In genomic region chrX:7734131-7734930, dm6 we compare ENCODE assay signal across 1 fruit fly cellular context.
TF ChIP-seq lines count a peak whose summit lies in the region.

Gene Pdp, minus strand, starts transcription at chrX:7734651.
Gene Rab39, plus strand, starts transcription at chrX:7734923.

TF ChIP-seq in whole organism, embryonic, 481 proteins besides CTCF, POLR2A, EP300 and RAD21 (continued from another document):
- TF ChIP-seq Mes4 (GFP tag; optimal IDR thresholded peaks at IDR 0.05; lab: Kevin White, UChicago) = peak; percentile 15
- TF ChIP-seq gcm2 (GFP tag; optimal IDR thresholded peaks at IDR 0.05; lab: Kevin White, UChicago) = peak; percentile 54
- TF ChIP-seq Blimp-1 (GFP tag; optimal IDR thresholded peaks at IDR 0.05; lab: Kevin White, UChicago) = peak; percentile 62
- TF ChIP-seq NC2α (GFP tag; optimal IDR thresholded peaks at IDR 0.05; lab: Kevin White, UChicago) = peak; percentile 6
- TF ChIP-seq Deaf1 (tag; optimal IDR thresholded peaks at IDR 0.05; lab: Kevin White, UChicago) = peak; percentile 28
- peak; percentile 52 for TF ChIP-seq CG12219 (GFP tag; optimal IDR thresholded peaks at IDR 0.05; lab: Kevin White, UChicago)
- peak; percentile 46; the same call in 1 of the 2 replicates for TF ChIP-seq peb (GFP tag; IDR thresholded peaks at IDR 0.05; lab: Robert Waterston, UW)
- TF ChIP-seq mld (GFP tag; IDR thresholded peaks at IDR 0.05; lab: Robert Waterston, UW; ENCODE audit: partially characterized antibody) = peak; percentile 80
- TF ChIP-seq CG10431 (GFP tag; optimal IDR thresholded peaks at IDR 0.05; lab: Kevin White, UChicago) = peak; percentile 18
- TF ChIP-seq Nf-YA (GFP tag; IDR thresholded peaks at IDR 0.05; lab: Robert Waterston, UW) = 0 out of 2 replicates have a peak, but pooled peaks have one; percentile 41
- peak; percentile 89 for TF ChIP-seq hbn (GFP tag; IDR thresholded peaks at IDR 0.05; lab: Robert Waterston, UW; ENCODE audit: partially characterized antibody)
- TF ChIP-seq CG13624 (GFP tag; optimal IDR thresholded peaks at IDR 0.05; lab: Kevin White, UChicago) = peak; percentile 41
- TF ChIP-seq CG13775 (GFP tag; optimal IDR thresholded peaks at IDR 0.05; lab: Kevin White, UChicago) = peak; percentile 86
- peak; percentile 73 for TF ChIP-seq MESR4 (GFP tag; optimal IDR thresholded peaks at IDR 0.05; lab: Kevin White, UChicago)
- peak; percentile 64 for TF ChIP-seq CG10267 (tag; optimal IDR thresholded peaks at IDR 0.05; lab: Kevin White, UChicago)
- 0 out of 2 replicates have a peak, but pooled peaks have one; percentile 50 for TF ChIP-seq stc (GFP tag; IDR thresholded peaks at IDR 0.05; lab: Robert Waterston, UW)
- peak; percentile 81 for TF ChIP-seq CG18599 (GFP tag; optimal IDR thresholded peaks at IDR 0.05; lab: Kevin White, UChicago)
- TF ChIP-seq HLH3B (GFP tag; IDR thresholded peaks at IDR 0.05; lab: Robert Waterston, UW) = no peak
- TF ChIP-seq CG10959 (GFP tag; IDR thresholded peaks at IDR 0.05; lab: Robert Waterston, UW) = peak; percentile 51
- TF ChIP-seq CG8290 (GFP tag; optimal IDR thresholded peaks at IDR 0.05; lab: Kevin White, UChicago) = peak; percentile 69
- peak; percentile 31 to 39 for TF ChIP-seq CG8290 (tag; optimal IDR thresholded peaks at IDR 0.05; lab: Kevin White, UChicago)
- TF ChIP-seq Tbp (GFP tag; optimal IDR thresholded peaks at IDR 0.05; lab: Kevin White, UChicago) = no peak
- peak; percentile 83 for TF ChIP-seq Xrp1 (GFP tag; IDR thresholded peaks at IDR 0.05; lab: Robert Waterston, UW)
- TF ChIP-seq CG8281 (tag; optimal IDR thresholded peaks at IDR 0.05; lab: Kevin White, UChicago) = peak; percentile 36
- TF ChIP-seq phol (tag; optimal IDR thresholded peaks at IDR 0.05; lab: Kevin White, UChicago) = peak; percentile 78
- TF ChIP-seq CG10209 (GFP tag; optimal IDR thresholded peaks at IDR 0.05; lab: Kevin White, UChicago) = peak; percentile 73
- peak; percentile 77 for TF ChIP-seq CG32772 (GFP tag; IDR thresholded peaks at IDR 0.05; lab: Robert Waterston, UW)
- TF ChIP-seq gce (GFP tag; IDR thresholded peaks at IDR 0.05; lab: Robert Waterston, UW) = 0 out of 3 replicates have a peak, but pooled peaks have one; percentile 55
- peak; percentile 91 for TF ChIP-seq sens (GFP tag; lab: Kevin White, UChicago)
- TF ChIP-seq Doc2 (GFP tag; IDR thresholded peaks at IDR 0.05; lab: Robert Waterston, UW) = peak; percentile 58
- peak; percentile 79 for TF ChIP-seq Drgx (GFP tag; IDR thresholded peaks at IDR 0.05; lab: Robert Waterston, UW)
- peak; percentile 87 for TF ChIP-seq CG14014 (GFP tag; IDR thresholded peaks at IDR 0.05; lab: Robert Waterston, UW)
- no peak for TF ChIP-seq CG4707 (GFP tag; optimal IDR thresholded peaks at IDR 0.05; lab: Kevin White, UChicago)
- peak; percentile 16 for TF ChIP-seq kah (GFP tag; optimal IDR thresholded peaks at IDR 0.05; lab: Kevin White, UChicago)
- peak; percentile 34 for TF ChIP-seq tup (GFP tag; optimal IDR thresholded peaks at IDR 0.05; lab: Kevin White, UChicago)
- TF ChIP-seq tin (GFP tag; optimal IDR thresholded peaks at IDR 0.05; lab: Kevin White, UChicago) = peak; percentile 77
- peak; percentile 83 for TF ChIP-seq zfh1 (GFP tag; IDR thresholded peaks at IDR 0.05; lab: Robert Waterston, UW)
- TF ChIP-seq CG12942 (GFP tag; optimal IDR thresholded peaks at IDR 0.05; lab: Kevin White, UChicago) = peak; percentile 66
- TF ChIP-seq Trl (optimal IDR thresholded peaks at IDR 0.05; lab: Kevin White, UChicago) = no peak
- peak; percentile 44 for TF ChIP-seq Trl (GFP tag; optimal IDR thresholded peaks at IDR 0.05; lab: Kevin White, UChicago)
- TF ChIP-seq Myb (GFP tag; optimal IDR thresholded peaks at IDR 0.05; lab: Kevin White, UChicago) = peak; percentile 43
- TF ChIP-seq GATAe (GFP tag; conservative IDR thresholded peaks at IDR 0.05; lab: Robert Waterston, UW) = no peak; the same call in 1 of the 2 replicates
- TF ChIP-seq nmo (GFP tag; optimal IDR thresholded peaks at IDR 0.05; lab: Kevin White, UChicago) = peak; percentile 84
- peak; percentile 76 for TF ChIP-seq ci (GFP tag; IDR thresholded peaks at IDR 0.05; lab: Robert Waterston, UW)
- TF ChIP-seq zf30C (GFP tag; optimal IDR thresholded peaks at IDR 0.05; lab: Kevin White, UChicago) = no peak
- no peak for TF ChIP-seq fd64A (GFP tag; optimal IDR thresholded peaks at IDR 0.05; lab: Kevin White, UChicago)
- TF ChIP-seq CG14860 (GFP tag; IDR thresholded peaks at IDR 0.05; lab: Robert Waterston, UW; ENCODE audit: partially characterized antibody) = peak; percentile 91
- peak; percentile 66 for TF ChIP-seq CG3281 (GFP tag; optimal IDR thresholded peaks at IDR 0.05; lab: Kevin White, UChicago)
- TF ChIP-seq Xbp1 (GFP tag; optimal IDR thresholded peaks at IDR 0.05; lab: Kevin White, UChicago) = peak; percentile 84
- peak; percentile 78 for TF ChIP-seq ems (GFP tag; optimal IDR thresholded peaks at IDR 0.05; lab: Kevin White, UChicago)
- peak; percentile 79 for TF ChIP-seq CG12391 (tag; optimal IDR thresholded peaks at IDR 0.05; lab: Kevin White, UChicago)
- peak; percentile 49 for TF ChIP-seq CG9876 (GFP tag; optimal IDR thresholded peaks at IDR 0.05; lab: Kevin White, UChicago)
- TF ChIP-seq wek (GFP tag; optimal IDR thresholded peaks at IDR 0.05; lab: Kevin White, UChicago) = no peak
- peak; percentile 51 for TF ChIP-seq mirr (GFP tag; optimal IDR thresholded peaks at IDR 0.05; lab: Kevin White, UChicago)
- no peak for TF ChIP-seq otp (GFP tag; IDR thresholded peaks at IDR 0.05; lab: Robert Waterston, UW)
- peak; percentile 88 for TF ChIP-seq CG9215 (GFP tag; IDR thresholded peaks at IDR 0.05; lab: Robert Waterston, UW)
- TF ChIP-seq lola (GFP tag; optimal IDR thresholded peaks at IDR 0.05; lab: Kevin White, UChicago) = peak in 1 of 3 experiments; percentile 71
- peak; percentile 77 for TF ChIP-seq al (GFP tag; IDR thresholded peaks at IDR 0.05; lab: Robert Waterston, UW)
- TF ChIP-seq CG13123 (GFP tag; optimal IDR thresholded peaks at IDR 0.05; lab: Kevin White, UChicago) = peak; percentile 42
- TF ChIP-seq Jarid2 (GFP tag; optimal IDR thresholded peaks at IDR 0.05; lab: Kevin White, UChicago) = no peak
- peak; percentile 66 for TF ChIP-seq pum (GFP tag; optimal IDR thresholded peaks at IDR 0.05; lab: Kevin White, UChicago)
- TF ChIP-seq CG10321 (GFP tag; IDR thresholded peaks at IDR 0.05; lab: Robert Waterston, UW) = no peak
- peak; percentile 70 for TF ChIP-seq fd3F (GFP tag; optimal IDR thresholded peaks at IDR 0.05; lab: Kevin White, UChicago)
- no peak for TF ChIP-seq jing (GFP tag; optimal IDR thresholded peaks at IDR 0.05; lab: Kevin White, UChicago)
- no peak for TF ChIP-seq oc (tag; optimal IDR thresholded peaks at IDR 0.05; lab: Kevin White, UChicago)
- TF ChIP-seq CG34422 (GFP tag; IDR thresholded peaks at IDR 0.05; lab: Robert Waterston, UW) = peak; percentile 82
- TF ChIP-seq slbo (GFP tag; IDR thresholded peaks at IDR 0.05; lab: Robert Waterston, UW) = peak; percentile 86
- peak; percentile 35 for TF ChIP-seq tx (GFP tag; optimal IDR thresholded peaks at IDR 0.05; lab: Kevin White, UChicago)
- TF ChIP-seq CG34224 (GFP tag; IDR thresholded peaks at IDR 0.05; lab: Robert Waterston, UW; ENCODE audit: partially characterized antibody) = peak; percentile 92
- TF ChIP-seq CG12071 (GFP tag; optimal IDR thresholded peaks at IDR 0.05; lab: Kevin White, UChicago) = no peak
- TF ChIP-seq CG10565 (GFP tag; optimal IDR thresholded peaks at IDR 0.05; lab: Kevin White, UChicago) = no peak
- peak; percentile 21; the same call in 1 of the 2 replicates for TF ChIP-seq CG1024 (GFP tag; IDR thresholded peaks at IDR 0.05; lab: Robert Waterston, UW)
- peak; percentile 85 for TF ChIP-seq CG30403 (GFP tag; optimal IDR thresholded peaks at IDR 0.05; lab: Kevin White, UChicago)
- TF ChIP-seq CG6854 (GFP tag; optimal IDR thresholded peaks at IDR 0.05; lab: Kevin White, UChicago) = no peak
- peak; percentile 68 for TF ChIP-seq CG18476 (GFP tag; optimal IDR thresholded peaks at IDR 0.05; lab: Kevin White, UChicago)
- peak; percentile 83 for TF ChIP-seq gem (tag; optimal IDR thresholded peaks at IDR 0.05; lab: Kevin White, UChicago)
- TF ChIP-seq H15 (GFP tag; IDR thresholded peaks at IDR 0.05; lab: Robert Waterston, UW) = peak; percentile 67; the same call in 1 of the 3 replicates
- TF ChIP-seq fu2 (GFP tag; optimal IDR thresholded peaks at IDR 0.05; lab: Kevin White, UChicago) = peak; percentile 45
- peak; percentile 72 for TF ChIP-seq az2 (GFP tag; optimal IDR thresholded peaks at IDR 0.05; lab: Kevin White, UChicago)
- TF ChIP-seq Ptx1 (GFP tag; IDR thresholded peaks at IDR 0.05; lab: Robert Waterston, UW) = peak; percentile 84; the same call in 1 of the 2 replicates
- TF ChIP-seq h (optimal IDR thresholded peaks at IDR 0.05; lab: Kevin White, UChicago) = no peak
- TF ChIP-seq slou (GFP tag; optimal IDR thresholded peaks at IDR 0.05; lab: Kevin White, UChicago) = peak; percentile 51
- TF ChIP-seq btn (GFP tag; optimal IDR thresholded peaks at IDR 0.05; lab: Kevin White, UChicago) = no peak
- TF ChIP-seq dan (GFP tag; IDR thresholded peaks at IDR 0.05; lab: Robert Waterston, UW) = no peak
- no peak for TF ChIP-seq CG8359 (GFP tag; optimal IDR thresholded peaks at IDR 0.05; lab: Kevin White, UChicago; ENCODE audit: borderline replicate concordance)
- TF ChIP-seq CG4282 (GFP tag; optimal IDR thresholded peaks at IDR 0.05; lab: Kevin White, UChicago) = no peak
- peak; percentile 73 for TF ChIP-seq danr (GFP tag; IDR thresholded peaks at IDR 0.05; lab: Robert Waterston, UW)
- no peak for TF ChIP-seq Stat92E (GFP tag; optimal IDR thresholded peaks at IDR 0.05; lab: Kevin White, UChicago)
- peak; percentile 70 for TF ChIP-seq CG34376 (GFP tag; optimal IDR thresholded peaks at IDR 0.05; lab: Kevin White, UChicago)
- TF ChIP-seq salm (tag; optimal IDR thresholded peaks at IDR 0.05; lab: Kevin White, UChicago) = peak; percentile 17
- peak; percentile 11 for TF ChIP-seq NK7.1 (GFP tag; optimal IDR thresholded peaks at IDR 0.05; lab: Kevin White, UChicago)
- TF ChIP-seq Hmx (GFP tag; optimal IDR thresholded peaks at IDR 0.05; lab: Kevin White, UChicago) = peak; percentile 28
- TF ChIP-seq HLH4C (GFP tag; IDR thresholded peaks at IDR 0.05; lab: Robert Waterston, UW; ENCODE audit: partially characterized antibody) = peak; percentile 88
- no peak for TF ChIP-seq ftz-f1 (GFP tag; optimal IDR thresholded peaks at IDR 0.05; lab: Kevin White, UChicago)
- peak; percentile 89 for TF ChIP-seq amos (GFP tag; IDR thresholded peaks at IDR 0.05; lab: Robert Waterston, UW; ENCODE audit: partially characterized antibody)
- TF ChIP-seq dm (GFP tag; optimal IDR thresholded peaks at IDR 0.05; lab: Kevin White, UChicago) = peak; percentile 42
- TF ChIP-seq chn (GFP tag; optimal IDR thresholded peaks at IDR 0.05; lab: Kevin White, UChicago) = peak; percentile 70
- no peak for TF ChIP-seq ac (GFP tag; optimal IDR thresholded peaks at IDR 0.05; lab: Kevin White, UChicago)
- peak; percentile 77 for TF ChIP-seq CG15269 (tag; optimal IDR thresholded peaks at IDR 0.05; lab: Kevin White, UChicago)
- TF ChIP-seq lbe (GFP tag; optimal IDR thresholded peaks at IDR 0.05; lab: Kevin White, UChicago) = peak; percentile 8
- TF ChIP-seq CG18619 (GFP tag; optimal IDR thresholded peaks at IDR 0.05; lab: Kevin White, UChicago) = peak; percentile 68
- TF ChIP-seq CG9727 (GFP tag; optimal IDR thresholded peaks at IDR 0.05; lab: Kevin White, UChicago) = peak; percentile 75
- TF ChIP-seq HHEX (GFP tag; optimal IDR thresholded peaks at IDR 0.05; lab: Kevin White, UChicago) = peak; percentile 66
- TF ChIP-seq NFAT (GFP tag; IDR thresholded peaks at IDR 0.05; lab: Robert Waterston, UW) = peak; percentile 78; the same call in 1 of the 2 replicates
- peak; percentile 30; the same call in 1 of the 2 replicates for TF ChIP-seq CkIIα-i1 (GFP tag; IDR thresholded peaks at IDR 0.05; lab: Robert Waterston, UW)
- no peak for TF ChIP-seq HmgD (GFP tag; optimal IDR thresholded peaks at IDR 0.05; lab: Kevin White, UChicago)
- peak; percentile 77 for TF ChIP-seq CG7372 (GFP tag; IDR thresholded peaks at IDR 0.05; lab: Robert Waterston, UW)
- TF ChIP-seq pb (GFP tag; optimal IDR thresholded peaks at IDR 0.05; lab: Kevin White, UChicago) = no peak
- TF ChIP-seq lab (GFP tag; optimal IDR thresholded peaks at IDR 0.05; lab: Kevin White, UChicago) = peak; percentile 81
- peak; percentile 72 for TF ChIP-seq PHDP (tag; optimal IDR thresholded peaks at IDR 0.05; lab: Kevin White, UChicago)
- no peak for TF ChIP-seq pfk (GFP tag; optimal IDR thresholded peaks at IDR 0.05; lab: Kevin White, UChicago)
- TF ChIP-seq B-H1 (GFP tag; IDR thresholded peaks at IDR 0.05; lab: Robert Waterston, UW) = peak; percentile 60; the same call in 2 of the 3 replicates
- TF ChIP-seq bcd (GFP tag; optimal IDR thresholded peaks at IDR 0.05; lab: Kevin White, UChicago) = peak; percentile 64
- peak; percentile 9 for TF ChIP-seq gfzf (GFP tag; optimal IDR thresholded peaks at IDR 0.05; lab: Kevin White, UChicago)
- TF ChIP-seq onecut (GFP tag; IDR thresholded peaks at IDR 0.05; lab: Robert Waterston, UW) = peak; percentile 63
- peak; percentile 94 for TF ChIP-seq sna (GFP tag; IDR thresholded peaks at IDR 0.05; lab: Robert Waterston, UW; ENCODE audit: partially characterized antibody)
- peak; percentile 94 for TF ChIP-seq inv (GFP tag; IDR thresholded peaks at IDR 0.05; lab: Robert Waterston, UW; ENCODE audit: partially characterized antibody)
- TF ChIP-seq corto (GFP tag; optimal IDR thresholded peaks at IDR 0.05; lab: Kevin White, UChicago) = peak; percentile 31
- no peak for TF ChIP-seq kni (GFP tag; optimal IDR thresholded peaks at IDR 0.05; lab: Kevin White, UChicago)
